Worm (Caenorhabditis elegans) whole organism, young adult: ENCODE results near the gene ZK1290.11.

Experiments
- athp-1 ChIP-seq: sonication (generic microtip); optimal IDR thresholded peaks from 2 replicates; lab custom pipeline; 2017; ENCODE audit warnings: mild to moderate bottlenecking, missing genetic modification characterization, missing compliant biosample characterization
- attf-3 ChIP-seq: fragments of 200-800 bp; sonication (Bioruptor generic); conservative IDR thresholded peaks from 2 replicates; pipeline ENCODE4 v1.3.6; 2022; ENCODE audit warnings: missing genetic modification reagents, missing genetic modification characterization, missing compliant biosample characterization
- attf-6 ChIP-seq: fragments of 200-800 bp; sonication (Bioruptor generic); IDR thresholded peaks from 2 replicates; pipeline ENCODE4 v1.3.6; 2022; ENCODE audit warnings: missing genetic modification reagents, missing genetic modification characterization, missing compliant biosample characterization
- nfya-2 ChIP-seq: fragments of 200-800 bp; sonication (Bioruptor generic); IDR thresholded peaks from 2 replicates; pipeline ENCODE4 v1.3.6; 2022; ENCODE audit warnings: missing genetic modification reagents, missing genetic modification characterization, missing compliant biosample characterization
- rpc-1 ChIP-seq, 2 experiments: fragments of 150-350 bp in 1 of 2; sonication (generic microtip) in 1 of 2; optimal IDR thresholded peaks; 2 replicates each; lab custom pipeline; 2014 to 2018; ENCODE audit warnings: missing biosample characterization in 1 of 2, missing genetic modification characterization in 1 of 2, missing genetic modification reagents in 1 of 2, missing genotype in 1 of 2
- unc-62 ChIP-seq: fragments of 150-350 bp; optimal IDR thresholded peaks from 2 replicates; lab custom pipeline; 2014; ENCODE audit warnings: missing biosample characterization, missing genetic modification reagents, missing genetic modification characterization

ce11 chrII:7519221-7519620 lies 42.2 kb downstream of the ZK1290.11 start, which contains the start of gene glb-9:
- TF ChIP-seq unc-62 (GFP tag; lab: Kevin White, UChicago) (no peak), attf-3 (no peak), athp-1 (tag; lab: Kevin White, UChicago) (no peak), attf-6 (GFP tag; lab: Robert Waterston, UW) (no peak), rpc-1 (optimal IDR thresholded peaks at IDR 0.05; lab: Kevin White, UChicago) (no peak), rpc-1 (tag; optimal IDR thresholded peaks at IDR 0.05; lab: Kevin White, UChicago) (no peak), nfya-2 (no peak)
